Fruit fly (Drosophila melanogaster) whole organism, embryonic: ENCODE measurements around the gene CaMKI.

Source experiments
- Asciz ChIP-seq: fragments of 200-800 bp; sonication (Bioruptor generic); optimal IDR thresholded peaks from 2 replicates; lab custom pipeline; 2017; ENCODE audit warnings: missing biosample characterization, mild to moderate bottlenecking, missing genetic modification characterization, missing genetic modification reagents
- Atf-2 ChIP-seq: fragments of 200-800 bp; sonication (Bioruptor generic); optimal IDR thresholded peaks from 2 replicates; lab custom pipeline; 2016; ENCODE audit warnings: missing biosample characterization, missing genetic modification characterization
- BtbVII ChIP-seq: fragments of 200-800 bp; sonication (Bioruptor generic); optimal IDR thresholded peaks from 3 replicates; lab custom pipeline; 2017; ENCODE audit warnings: missing biosample characterization, mild to moderate bottlenecking, missing genetic modification characterization
- CG11695 ChIP-seq: fragments of 200-800 bp; sonication (Bioruptor generic); IDR thresholded peaks from 3 replicates; pipeline ENCODE4 v1.3.6; 2022; ENCODE audit warnings: missing biosample characterization, missing genetic modification characterization
- CG12744 ChIP-seq: fragments of 200-800 bp; sonication (Bioruptor generic); optimal IDR thresholded peaks from 2 replicates; lab custom pipeline; 2016; ENCODE audit warnings: missing biosample characterization, missing genetic modification characterization
- CG12769 ChIP-seq: fragments of 200-800 bp; sonication (Bioruptor generic); optimal IDR thresholded peaks from 2 replicates; lab custom pipeline; 2019; ENCODE audit warnings: missing biosample characterization, mild to moderate bottlenecking, missing genetic modification characterization, moderate library complexity
- CG13296 ChIP-seq: fragments of 200-800 bp; sonication (Bioruptor generic); optimal IDR thresholded peaks from 3 replicates; lab custom pipeline; 2018; ENCODE audit warnings: missing biosample characterization, mild to moderate bottlenecking, missing genetic modification characterization
- CG13624 ChIP-seq: fragments of 200-800 bp; sonication (Bioruptor generic); optimal IDR thresholded peaks from 2 replicates; lab custom pipeline; 2016; ENCODE audit warnings: missing biosample characterization, missing genetic modification characterization
- CG1529 ChIP-seq: fragments of 200-800 bp; sonication (Bioruptor generic); optimal IDR thresholded peaks from 3 replicates; lab custom pipeline; 2018; ENCODE audit warnings: missing biosample characterization, missing genetic modification characterization
- CG17361 ChIP-seq: fragments of 200-800 bp; sonication (Bioruptor generic); IDR thresholded peaks from 3 replicates; pipeline ENCODE4 v1.3.6; 2022; ENCODE audit warnings: missing biosample characterization, missing genetic modification characterization
- CG2129 ChIP-seq: fragments of 200-800 bp; sonication (Bioruptor generic); IDR thresholded peaks from 2 replicates; pipeline ENCODE4 v1.3.6; 2022; ENCODE audit warnings: missing biosample characterization, missing genetic modification characterization; ENCODE audit not compliant: partially characterized antibody
- CG32532 ChIP-seq: fragments of 200-800 bp; sonication (Bioruptor generic); IDR thresholded peaks from 2 replicates; pipeline ENCODE4 v1.3.6; 2022; ENCODE audit warnings: missing biosample characterization, missing genetic modification characterization
- CG4617 ChIP-seq: fragments of 200-800 bp; sonication (Bioruptor generic); optimal IDR thresholded peaks from 3 replicates; lab custom pipeline; 2016; ENCODE audit warnings: missing biosample characterization, missing genetic modification characterization, borderline replicate concordance
- CG6813 ChIP-seq: fragments of 200-800 bp; sonication (Bioruptor generic); optimal IDR thresholded peaks from 2 replicates; lab custom pipeline; 2017; ENCODE audit warnings: missing biosample characterization, missing genetic modification characterization, mild to moderate bottlenecking, moderate library complexity, missing genetic modification reagents
- CG7928 ChIP-seq: fragments of 200-800 bp; sonication (Bioruptor generic); optimal IDR thresholded peaks from 2 replicates; lab custom pipeline; 2017; ENCODE audit warnings: missing biosample characterization, mild to moderate bottlenecking, missing genetic modification characterization
- CG9727 ChIP-seq: fragments of 200-800 bp; sonication (Bioruptor generic); optimal IDR thresholded peaks from 3 replicates; lab custom pipeline; 2017; ENCODE audit warnings: missing biosample characterization, mild to moderate bottlenecking, missing genetic modification characterization
- D19A ChIP-seq: fragments of 200-800 bp; optimal IDR thresholded peaks from 3 replicates; lab custom pipeline; 2019; ENCODE audit warnings: missing biosample characterization, mild to moderate bottlenecking, missing genetic modification characterization, moderate library complexity
- Dbx ChIP-seq: fragments of 200-800 bp; sonication (Bioruptor generic); IDR thresholded peaks from 3 replicates; pipeline ENCODE4 v1.3.6; 2022; ENCODE audit warnings: missing biosample characterization, missing genetic modification characterization
- Dip2 ChIP-seq: fragments of 200-800 bp; sonication (Bioruptor generic); IDR thresholded peaks from 2 replicates; pipeline ENCODE4 v1.3.6; 2022; ENCODE audit warnings: missing biosample characterization, missing genetic modification characterization
- Dip3 ChIP-seq: fragments of 200-800 bp; sonication (Bioruptor generic); optimal IDR thresholded peaks from 3 replicates; lab custom pipeline; 2016; ENCODE audit warnings: missing biosample characterization, missing genetic modification characterization
- E2f2 ChIP-seq: fragments of 200-800 bp; sonication (Bioruptor generic); IDR thresholded peaks from 2 replicates; pipeline ENCODE4 v1.3.6; 2022; ENCODE audit warnings: missing biosample characterization, missing genetic modification characterization
- Ets65A ChIP-seq: fragments of 200-800 bp; sonication (Bioruptor generic); peaks from one replicate; lab custom pipeline; 2016; ENCODE audit warnings: missing biosample characterization, missing genetic modification characterization
- GATAe ChIP-seq: fragments of 200-800 bp; sonication (Bioruptor generic); conservative IDR thresholded peaks from 2 replicates; pipeline ENCODE4 v1.3.6; 2022; ENCODE audit warnings: missing biosample characterization, missing genetic modification characterization
- HmgD ChIP-seq: fragments of 200-800 bp; sonication (Bioruptor generic); optimal IDR thresholded peaks from 3 replicates; lab custom pipeline; 2016; ENCODE audit warnings: missing biosample characterization, missing genetic modification characterization
- Kr ChIP-seq: fragments of 200-800 bp; sonication (Bioruptor generic); optimal IDR thresholded peaks from 2 replicates; lab custom pipeline; 2017; ENCODE audit warnings: missing biosample characterization, mild to moderate bottlenecking, missing genetic modification characterization
- MESR4 ChIP-seq: fragments of 200-800 bp; sonication (Bioruptor generic); optimal IDR thresholded peaks from 2 replicates; lab custom pipeline; 2018; ENCODE audit warnings: missing biosample characterization, mild to moderate bottlenecking, missing genetic modification characterization, moderate library complexity
- Mrtf ChIP-seq: fragments of 200-800 bp; sonication (Bioruptor generic); IDR thresholded peaks from 3 replicates; pipeline ENCODE4 v1.3.6; 2022; ENCODE audit warnings: missing biosample characterization, missing genetic modification characterization
- NC2α ChIP-seq: fragments of 200-800 bp; sonication (Bioruptor generic); optimal IDR thresholded peaks from 2 replicates; lab custom pipeline; 2016; ENCODE audit warnings: missing biosample characterization, missing genetic modification characterization
- Optix ChIP-seq: fragments of 200-800 bp; sonication (Bioruptor generic); IDR thresholded peaks from 3 replicates; pipeline ENCODE4 v1.3.6; 2022; ENCODE audit warnings: missing biosample characterization, missing genetic modification characterization
- PHDP ChIP-seq: fragments of 200-800 bp; sonication (Bioruptor generic); optimal IDR thresholded peaks from 3 replicates; lab custom pipeline; 2018; ENCODE audit warnings: missing biosample characterization, mild to moderate bottlenecking, missing genetic modification characterization, moderate library complexity
- Ptx1 ChIP-seq: fragments of 200-800 bp; sonication (Bioruptor generic); IDR thresholded peaks from 2 replicates; pipeline ENCODE4 v1.3.6; 2022; ENCODE audit warnings: missing biosample characterization, missing genetic modification characterization
- Rfx ChIP-seq: fragments of 200-800 bp; sonication (Bioruptor generic); IDR thresholded peaks from 2 replicates; pipeline ENCODE4 v1.3.6; 2022; ENCODE audit warnings: missing biosample characterization, missing genetic modification characterization
- Sry-δ ChIP-seq: fragments of 200-800 bp; sonication (Bioruptor generic); optimal IDR thresholded peaks from 2 replicates; lab custom pipeline; 2016; ENCODE audit warnings: missing biosample characterization, missing genetic modification characterization
- ab ChIP-seq: fragments of 200-800 bp; sonication (Bioruptor generic); optimal IDR thresholded peaks from 2 replicates; lab custom pipeline; 2016; ENCODE audit warnings: missing biosample characterization, missing genetic modification characterization
- ac ChIP-seq: fragments of 200-800 bp; sonication (Bioruptor generic); optimal IDR thresholded peaks from 3 replicates; lab custom pipeline; 2017; ENCODE audit warnings: missing biosample characterization, mild to moderate bottlenecking, missing genetic modification characterization
- caup ChIP-seq: fragments of 200-800 bp; sonication (Bioruptor generic); optimal IDR thresholded peaks from 3 replicates; lab custom pipeline; 2017; ENCODE audit warnings: missing biosample characterization, mild to moderate bottlenecking, missing genetic modification characterization, moderate library complexity; ENCODE audit not compliant: severe bottlenecking
- corto ChIP-seq: fragments of 200-800 bp; sonication (Bioruptor generic); optimal IDR thresholded peaks from 2 replicates; lab custom pipeline; 2016; ENCODE audit warnings: missing biosample characterization, mild to moderate bottlenecking, missing genetic modification characterization, moderate library complexity
- dimm ChIP-seq: fragments of 200-800 bp; sonication (Bioruptor generic); IDR thresholded peaks from 2 replicates; pipeline ENCODE4 v1.3.6; 2022; ENCODE audit warnings: missing biosample characterization, missing genetic modification characterization
- eyg ChIP-seq: fragments of 200-800 bp; sonication (Bioruptor generic); optimal IDR thresholded peaks from 3 replicates; lab custom pipeline; 2016; ENCODE audit warnings: missing biosample characterization, missing genetic modification characterization
- gro ChIP-seq: fragments of 200-800 bp; sonication (Bioruptor generic); optimal IDR thresholded peaks from 2 replicates; lab custom pipeline; 2016; ENCODE audit warnings: missing biosample characterization, missing genetic modification characterization
- her ChIP-seq: fragments of 200-800 bp; sonication (Bioruptor generic); optimal IDR thresholded peaks from 2 replicates; lab custom pipeline; 2016; ENCODE audit warnings: missing biosample characterization, missing genetic modification characterization
- odd ChIP-seq: fragments of 200-800 bp; sonication (Bioruptor generic); optimal IDR thresholded peaks from 2 replicates; lab custom pipeline; 2017; ENCODE audit warnings: missing biosample characterization, mild to moderate bottlenecking, missing genetic modification characterization
- pnt ChIP-seq: fragments of 200-800 bp; sonication (Bioruptor generic); optimal IDR thresholded peaks from 3 replicates; lab custom pipeline; 2016; ENCODE audit warnings: missing biosample characterization, missing genetic modification characterization
- seq ChIP-seq: fragments of 200-800 bp; sonication (Bioruptor generic); IDR thresholded peaks from 2 replicates; pipeline ENCODE4 v1.3.6; 2022; ENCODE audit warnings: missing biosample characterization, missing genetic modification characterization
- so ChIP-seq: fragments of 200-800 bp; sonication (Bioruptor generic); IDR thresholded peaks from 3 replicates; pipeline ENCODE4 v1.3.6; 2022; ENCODE audit warnings: missing biosample characterization, missing genetic modification characterization
- sob ChIP-seq: fragments of 200-800 bp; sonication (Bioruptor generic); IDR thresholded peaks from 2 replicates; pipeline ENCODE4 v1.3.6; 2022; ENCODE audit warnings: missing biosample characterization, missing genetic modification characterization
- tap ChIP-seq: fragments of 200-800 bp; optimal IDR thresholded peaks from 3 replicates; lab custom pipeline; 2019; ENCODE audit warnings: missing biosample characterization, mild to moderate bottlenecking, missing genetic modification characterization, moderate library complexity
- tio ChIP-seq: fragments of 200-800 bp; sonication (Bioruptor generic); optimal IDR thresholded peaks from 2 replicates; lab custom pipeline; 2017; ENCODE audit warnings: missing biosample characterization, missing genetic modification characterization, inconsistent platforms
- trem ChIP-seq: fragments of 200-800 bp; optimal IDR thresholded peaks from 3 replicates; lab custom pipeline; 2019; ENCODE audit warnings: missing biosample characterization, mild to moderate bottlenecking, missing genetic modification characterization, moderate library complexity
- unc-4 ChIP-seq: fragments of 200-800 bp; sonication (Bioruptor generic); IDR thresholded peaks from 2 replicates; pipeline ENCODE4 v1.3.6; 2022; ENCODE audit warnings: missing biosample characterization, missing genetic modification characterization; ENCODE audit not compliant: partially characterized antibody
- usp ChIP-seq: fragments of >200 bp; optimal IDR thresholded peaks from 2 replicates; lab custom pipeline; 2017; ENCODE audit warnings: missing biosample characterization, missing genetic modification characterization
- wek ChIP-seq: fragments of 200-800 bp; sonication (Bioruptor generic); optimal IDR thresholded peaks from 3 replicates; lab custom pipeline; 2018; ENCODE audit warnings: missing biosample characterization, mild to moderate bottlenecking, missing genetic modification characterization, moderate library complexity

CaMKI gene

DNA sequence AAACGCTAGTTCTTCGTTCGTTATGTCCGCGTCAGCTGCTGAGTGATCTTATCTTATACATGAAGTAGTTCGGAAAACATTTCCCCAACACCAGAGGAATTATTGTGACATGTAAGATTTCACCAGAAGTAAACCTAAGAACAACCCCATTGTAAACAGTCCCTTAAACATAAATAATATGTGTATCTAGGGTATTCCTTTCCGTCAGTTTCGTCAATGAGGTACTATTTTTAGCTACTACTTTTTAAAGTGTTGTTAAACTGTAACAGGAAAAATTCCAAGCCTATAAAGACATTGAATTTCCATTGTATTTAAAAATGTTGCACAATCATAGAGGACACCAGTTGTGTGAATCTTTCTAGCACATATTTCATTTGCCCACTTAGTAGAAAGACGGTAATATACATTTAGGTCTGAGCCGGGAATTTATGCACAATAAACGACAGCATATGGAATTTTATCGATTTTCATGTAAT is 37.4 kb downstream of the CaMKI start (continued):
- TF ChIP-seq Dbx (GFP tag; lab: Robert Waterston, UW) (no peak), caup (GFP tag; lab: Kevin White, UChicago) (no peak), PHDP (tag; lab: Kevin White, UChicago) (no peak), Atf-2 (GFP tag; lab: Kevin White, UChicago) (peak; percentile 34), wek (peak; percentile 99), CG12769 (tag; lab: Kevin White, UChicago) (peak; percentile 15), pnt (GFP tag; lab: Kevin White, UChicago) (no peak), tap (tag; lab: Kevin White, UChicago) (no peak), Rfx (GFP tag; lab: Robert Waterston, UW) (no peak), sob (0 out of 2 replicates have a peak, but pooled peaks have one; percentile 39), tio (no peak), seq (no peak), E2f2 (GFP tag; lab: Robert Waterston, UW) (no peak), CG2129 (GFP tag; lab: Robert Waterston, UW) (no peak), BtbVII (GFP tag; lab: Kevin White, UChicago) (no peak), CG12744 (GFP tag; lab: Kevin White, UChicago) (no peak), Mrtf (no peak), CG9727 (GFP tag; lab: Kevin White, UChicago) (no peak), GATAe (GFP tag; lab: Robert Waterston, UW) (no peak), gro (GFP tag; lab: Kevin White, UChicago) (no peak), corto (GFP tag; lab: Kevin White, UChicago) (no peak), Ptx1 (no peak), usp (GFP tag; lab: Kevin White, UChicago) (no peak), eyg (GFP tag; lab: Kevin White, UChicago) (no peak), odd (GFP tag; lab: Kevin White, UChicago) (no peak), ac (no peak), unc-4 (GFP tag; lab: Robert Waterston, UW) (no peak), CG1529 (GFP tag; lab: Kevin White, UChicago) (no peak), CG4617 (peak; percentile 15), CG13296 (GFP tag; lab: Kevin White, UChicago) (peak; percentile 43), CG7928 (GFP tag; lab: Kevin White, UChicago) (no peak), CG11695 (GFP tag; lab: Robert Waterston, UW) (no peak), Dip2 (GFP tag; lab: Robert Waterston, UW) (no peak), Optix (no peak), D19A (tag; lab: Kevin White, UChicago) (peak; percentile 45), HmgD (no peak), CG6813 (GFP tag; lab: Kevin White, UChicago) (no peak), Kr (GFP tag; lab: Kevin White, UChicago) (no peak), so (no peak), NC2α (no peak), CG32532 (GFP tag; lab: Robert Waterston, UW) (no peak), trem (tag; lab: Kevin White, UChicago) (peak; percentile 5), Sry-δ (GFP tag; lab: Kevin White, UChicago) (peak; percentile 33), CG13624 (GFP tag; lab: Kevin White, UChicago) (no peak), her (GFP tag; lab: Kevin White, UChicago) (no peak), ab (GFP tag; lab: Kevin White, UChicago) (no peak), MESR4 (GFP tag; lab: Kevin White, UChicago) (peak; percentile 28), dimm (no peak), Asciz (GFP tag; lab: Kevin White, UChicago) (no peak), Dip3 (GFP tag; lab: Kevin White, UChicago) (no peak), Ets65A (GFP tag; lab: Kevin White, UChicago) (peak; percentile 87), CG17361 (GFP tag; lab: Robert Waterston, UW) (no peak)
